Worm (Caenorhabditis elegans): Measurements from ENCODE around the gene fbxb-99.
A peak's percentile ranks its signal among the peaks of the same experiment; 100 is the strongest.

Gene fbxb-99

DNA sequence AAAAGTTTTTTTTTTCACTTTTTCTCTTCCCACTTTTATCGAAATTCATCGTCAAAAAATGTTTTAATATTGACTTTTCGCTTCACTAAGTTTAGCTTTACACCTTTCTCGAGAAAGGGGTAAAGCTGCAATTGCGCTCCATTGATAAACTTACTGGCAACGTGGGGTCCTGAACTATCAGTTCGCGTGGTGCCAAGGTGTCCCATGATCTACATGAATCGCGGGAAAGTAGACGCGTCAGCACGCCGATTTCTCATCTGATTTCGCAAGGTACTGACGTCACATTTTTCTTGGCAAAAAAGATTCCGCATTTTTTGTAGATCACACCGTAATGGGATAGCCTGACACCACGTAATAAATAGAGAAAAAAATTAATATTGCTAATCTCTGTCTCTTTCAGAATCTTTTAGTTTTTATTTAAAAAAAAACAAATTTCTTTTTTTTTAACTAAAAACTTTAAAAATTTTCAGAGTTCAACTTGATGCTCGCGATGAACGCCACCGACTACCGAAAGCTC is 18.6 kb upstream of the fbxb-99 start, which contains the start of gene lido-15:
TSS of gene lido-15 (plus strand) at position 467 of the 517 bp plus-strand sequence.
- no peak for TF ChIP-seq eor-1 (tag; optimal IDR thresholded peaks at IDR 0.05)
- TF ChIP-seq pha-4 (tag; optimal IDR thresholded peaks at IDR 0.05), result peak; percentile 48

DNA sequence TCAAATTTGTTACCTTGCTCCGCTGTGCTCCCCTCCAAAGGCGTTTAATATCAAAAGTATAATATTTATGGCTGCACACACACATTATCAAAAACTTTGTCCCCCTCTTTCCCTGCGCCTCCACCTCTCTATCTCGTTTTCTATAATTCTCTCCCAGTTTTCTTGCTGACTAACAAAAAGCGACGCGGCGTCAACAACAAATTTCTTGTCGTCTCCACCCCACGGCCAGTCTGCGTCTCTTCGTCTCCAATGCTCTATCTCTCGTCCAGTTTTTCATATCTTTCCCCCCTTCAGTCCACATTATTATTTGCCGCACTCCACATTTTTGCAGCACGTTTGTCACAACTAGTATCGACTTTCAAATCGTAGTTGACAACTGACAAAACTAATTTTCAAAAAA is 17.3 kb upstream of the fbxb-99 start:
- TF ChIP-seq lin-39 (tag; optimal IDR thresholded peaks at IDR 0.05) (peak; percentile 73), daf-12 (tag; optimal IDR thresholded peaks at IDR 0.05) (no peak), sea-2 (GFP tag; optimal IDR thresholded peaks at IDR 0.05) (no peak), ceh-28 (tag; optimal IDR thresholded peaks at IDR 0.05) (no peak), nhr-76 (tag; optimal IDR thresholded peaks at IDR 0.05) (no peak), unc-62 (GFP tag; optimal IDR thresholded peaks at IDR 0.05) (no peak), elt-2 (tag; optimal IDR thresholded peaks at IDR 0.05) (peak; percentile 78), egl-27 (tag; optimal IDR thresholded peaks at IDR 0.05) (no peak), pqm-1 (tag; optimal IDR thresholded peaks at IDR 0.05) (peak; percentile 24), tbx-2 (tag; optimal IDR thresholded peaks at IDR 0.05) (no peak), fkh-2 (tag; optimal IDR thresholded peaks at IDR 0.05) (no peak), ZK546.5 (tag; optimal IDR thresholded peaks at IDR 0.05) (no peak), lin-15B (tag; optimal IDR thresholded peaks at IDR 0.05) (peak; percentile 2), mml-1 (tag; optimal IDR thresholded peaks at IDR 0.05) (no peak), nhr-77 (tag; optimal IDR thresholded peaks at IDR 0.05) (no peak), nhr-43 (tag; optimal IDR thresholded peaks at IDR 0.05; ENCODE audit: poor library complexity, severe bottlenecking) (no peak), lsy-12 (tag; optimal IDR thresholded peaks at IDR 0.05) (no peak), nhr-25 (tag; optimal IDR thresholded peaks at IDR 0.05) (peak; percentile 14), egl-5 (tag; optimal IDR thresholded peaks at IDR 0.05) (peak; percentile 7), ceh-9 (tag; optimal IDR thresholded peaks at IDR 0.05) (no peak), R02D3.7 (tag; optimal IDR thresholded peaks at IDR 0.05) (peak; percentile 39), ceh-16 (tag; optimal IDR thresholded peaks at IDR 0.05) (no peak), nfya-1 (tag; optimal IDR thresholded peaks at IDR 0.05; ENCODE audit: insufficient read depth) (peak; percentile 53), nhr-237 (tag; optimal IDR thresholded peaks at IDR 0.05) (no peak), nhr-28 (tag; optimal IDR thresholded peaks at IDR 0.05) (no peak), nhr-23 (tag; optimal IDR thresholded peaks at IDR 0.05) (peak; percentile 33), eor-1 (tag; optimal IDR thresholded peaks at IDR 0.05) (no peak), elt-1 (tag; optimal IDR thresholded peaks at IDR 0.05) (no peak), mdl-1 (tag; optimal IDR thresholded peaks at IDR 0.05) (no peak), fos-1 (tag; optimal IDR thresholded peaks at IDR 0.05) (no peak), nhr-11 (tag; optimal IDR thresholded peaks at IDR 0.05) (no peak), snpc-4 (tag; optimal IDR thresholded peaks at IDR 0.05) (peak; percentile 40), fkh-10 (GFP tag; optimal IDR thresholded peaks at IDR 0.05) (no peak), ztf-4 (tag; optimal IDR thresholded peaks at IDR 0.05) (no peak), jun-1 (tag; optimal IDR thresholded peaks at IDR 0.05) (no peak), zag-1 (tag; optimal IDR thresholded peaks at IDR 0.05) (no peak), unc-39 (tag; optimal IDR thresholded peaks at IDR 0.05) (no peak), ceh-82 (tag; optimal IDR thresholded peaks at IDR 0.05) (no peak), elt-3 (tag; optimal IDR thresholded peaks at IDR 0.05) (no peak), pha-4 (tag; optimal IDR thresholded peaks at IDR 0.05) (peak; percentile 75), hmg-11 (tag; optimal IDR thresholded peaks at IDR 0.05) (peak; percentile 57), ama-1 (optimal IDR thresholded peaks at IDR 0.05) (no peak), nhr-12 (tag; optimal IDR thresholded peaks at IDR 0.05) (no peak), aly-2 (tag; optimal IDR thresholded peaks at IDR 0.05) (no peak), nhr-67 (tag; optimal IDR thresholded peaks at IDR 0.05) (no peak), ztf-11 (tag; optimal IDR thresholded peaks at IDR 0.05) (no peak), skn-1 (tag; optimal IDR thresholded peaks at IDR 0.05) (no peak)
